Worm (Caenorhabditis elegans): ENCODE measurements around the gene F43C11.7.

DNA sequence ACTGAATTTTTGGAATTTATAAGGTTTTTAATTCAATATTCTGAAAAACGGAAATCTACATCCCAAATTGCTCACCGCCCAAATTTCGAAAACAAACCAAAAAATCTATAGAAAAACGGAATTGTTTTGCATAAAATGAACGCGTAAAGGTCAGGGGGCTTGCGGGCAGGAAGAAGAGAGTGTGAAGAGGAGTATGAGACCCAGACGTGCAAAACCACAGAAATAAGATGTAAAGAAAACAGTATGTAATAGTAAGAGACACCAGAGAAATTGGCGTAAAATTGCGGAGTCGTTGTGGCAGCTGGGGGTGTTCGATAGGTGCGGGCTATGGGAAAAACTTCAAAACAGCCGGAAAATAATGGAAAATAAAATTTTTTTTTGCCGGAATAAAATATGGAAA lies 5.3 kb downstream of the F43C11.7 start:
- TF ChIP-seq klf-2 (GFP tag; conservative IDR thresholded peaks at IDR 0.05) (no peak), ztf-29 (GFP tag; IDR thresholded peaks at IDR 0.05) (no peak), ztf-23 (GFP tag; IDR thresholded peaks at IDR 0.05) (no peak), cog-1 (tag; optimal IDR thresholded peaks at IDR 0.05) (no peak), ref-1 (GFP tag; conservative IDR thresholded peaks at IDR 0.05) (no peak), flt-1 (GFP tag; IDR thresholded peaks at IDR 0.05) (no peak), T22C8.4 (GFP tag; IDR thresholded peaks at IDR 0.05) (no peak), med-1 (GFP tag; optimal IDR thresholded peaks at IDR 0.05; ENCODE audit: insufficient read depth) (no peak), tab-1 (GFP tag; IDR thresholded peaks at IDR 0.05) (no peak)
